Worm (Caenorhabditis elegans): Measurements from ENCODE around the gene C37C3.9.

The C37C3.9 gene

DNA sequence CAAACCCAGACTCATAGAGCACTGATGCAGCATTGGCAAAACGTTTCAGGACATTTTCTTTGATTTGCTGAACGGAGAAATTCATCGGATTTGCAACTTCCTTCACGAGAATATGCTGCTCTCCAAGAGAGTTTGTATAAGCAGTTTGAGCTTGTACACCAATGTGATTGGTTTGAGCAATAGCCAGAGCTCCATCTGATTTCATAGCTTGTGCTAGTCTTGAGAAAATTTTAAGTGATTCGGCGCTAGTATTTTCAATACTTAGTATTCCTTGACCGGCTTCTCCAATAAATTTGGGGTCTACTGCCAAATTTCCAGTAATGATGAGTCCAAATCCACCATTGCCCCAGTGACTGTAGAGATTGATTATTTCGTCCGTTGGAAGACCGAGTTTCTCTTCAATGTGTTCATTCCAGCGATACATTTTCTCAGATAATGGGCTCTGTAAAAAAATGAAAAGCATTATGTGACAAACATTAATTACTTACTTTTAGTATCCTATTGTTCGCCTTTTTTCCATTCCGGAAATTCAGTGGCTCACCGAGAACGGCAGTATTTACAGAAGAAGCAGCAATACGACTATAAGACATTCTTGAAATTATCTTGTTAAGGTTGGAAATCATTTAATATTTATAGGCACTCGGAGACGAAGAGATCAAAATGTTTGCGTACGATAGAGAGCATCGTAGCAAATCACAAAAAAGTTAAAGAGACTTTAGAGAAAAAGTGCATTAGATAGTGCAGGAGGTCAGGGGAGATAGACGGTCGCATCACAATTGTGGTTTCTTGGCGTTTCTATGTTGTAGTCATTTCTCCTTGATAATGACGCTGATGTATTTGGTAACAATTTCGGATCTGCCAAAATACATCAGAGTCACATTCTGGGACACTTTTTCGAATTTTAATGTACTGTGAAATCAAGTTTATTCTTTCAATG lies 44.9 kb downstream of the C37C3.9 start, which contains the start of gene ZK742.3 (continued):
- TF ChIP-seq Y56A3A.18 (GFP tag; IDR thresholded peaks at IDR 0.05) (no peak), mxl-1 (tag; optimal IDR thresholded peaks at IDR 0.05) (no peak), madf-8 (GFP tag; conservative IDR thresholded peaks at IDR 0.05) (no peak), sptf-2 (GFP tag; optimal IDR thresholded peaks at IDR 0.05) (no peak), lin-26 (GFP tag; IDR thresholded peaks at IDR 0.05) (0 out of 2 replicates have a peak, but pooled peaks have one; percentile 20), hmg-1.2 (GFP tag; IDR thresholded peaks at IDR 0.05) (no peak), ztf-26 (tag; optimal IDR thresholded peaks at IDR 0.05) (no peak), lir-1 (GFP tag; conservative IDR thresholded peaks at IDR 0.05) (no peak), rec-8 (tag; optimal IDR thresholded peaks at IDR 0.05) (no peak), akir-1 (GFP tag; optimal IDR thresholded peaks at IDR 0.05) (no peak), ama-1 (optimal IDR thresholded peaks at IDR 0.05) (no peak), ama-1 (GFP tag; optimal IDR thresholded peaks at IDR 0.05) (no peak), attf-5 (GFP tag; optimal IDR thresholded peaks at IDR 0.05) (peak; percentile 6)

DNA sequence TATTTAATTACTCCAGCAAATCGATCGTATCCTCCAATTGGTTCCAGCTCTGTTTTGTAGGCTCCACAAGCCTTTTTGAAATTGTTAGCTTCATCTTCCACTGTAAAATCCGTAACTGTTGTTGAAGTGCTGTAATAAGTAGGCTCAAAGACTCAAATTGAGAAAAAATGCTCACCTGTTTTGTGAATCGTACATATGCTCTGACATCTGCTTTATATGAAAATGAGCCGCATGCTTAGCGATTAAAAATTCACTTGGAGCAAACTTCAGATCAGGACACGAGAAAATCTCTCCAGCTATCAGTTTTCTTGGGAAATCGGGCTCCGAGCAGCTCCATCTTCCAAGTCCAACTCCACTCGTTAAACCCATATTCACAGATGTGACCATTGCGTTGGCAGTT lies 46.1 kb downstream of the C37C3.9 start:
- no peak for TF ChIP-seq mes-4 (tag; optimal IDR thresholded peaks at IDR 0.05)
- TF ChIP-seq madf-6 (GFP tag; IDR thresholded peaks at IDR 0.05): 0 out of 2 replicates have a peak, but pooled peaks have one; percentile 15
- TF ChIP-seq ZK185.1 (tag; optimal IDR thresholded peaks at IDR 0.05; ENCODE audit: poor library complexity, severe bottlenecking): no peak
- TF ChIP-seq mxl-1 (tag; optimal IDR thresholded peaks at IDR 0.05): no peak

DNA sequence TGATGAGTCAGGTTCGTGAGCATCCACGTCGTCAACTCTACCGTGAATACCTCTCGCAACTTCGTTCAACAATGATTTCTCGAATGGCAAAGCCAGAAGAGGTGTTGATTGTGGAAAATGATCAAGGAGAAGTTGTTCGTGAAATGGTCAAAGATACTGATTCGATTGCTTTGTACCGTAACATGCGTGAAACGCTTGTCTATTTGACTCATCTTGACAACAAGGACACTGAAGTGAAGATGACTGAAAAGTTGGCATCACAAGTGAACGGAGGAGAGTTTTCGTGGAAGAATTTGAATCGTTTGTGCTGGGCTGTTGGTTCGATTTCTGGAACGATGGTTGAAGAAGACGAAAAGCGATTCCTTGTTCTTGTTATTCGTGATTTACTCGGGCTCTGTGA lies 47.9 kb downstream of the C37C3.9 start:
- TF ChIP-seq F23B12.7 (tag; optimal IDR thresholded peaks at IDR 0.05; ENCODE audit: insufficient read depth) (no peak), F57A8.1 (GFP tag; optimal IDR thresholded peaks at IDR 0.05) (no peak)

DNA sequence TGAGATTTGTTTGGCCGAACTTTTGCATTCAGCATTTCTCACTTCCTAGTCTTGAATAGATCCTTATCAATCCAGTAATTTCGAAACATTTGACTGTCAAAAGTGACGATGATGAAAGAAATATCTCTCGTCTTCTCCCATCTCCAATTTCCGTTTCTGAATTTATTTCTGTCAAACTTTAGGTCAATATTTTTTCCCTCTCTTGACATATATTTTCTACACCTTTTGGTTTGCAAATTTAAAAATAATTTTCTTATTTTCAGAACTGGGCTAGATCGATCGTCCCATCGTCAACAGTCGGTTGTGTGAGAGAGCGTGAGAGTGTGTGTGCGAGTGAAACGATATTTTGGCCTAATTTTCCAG lies 49.7 kb downstream of the C37C3.9 start, which contains the start of gene xpo-1:
xpo-1 (plus strand) TSS at position 264 of the 363 bp plus-strand sequence.
- TF ChIP-seq cebp-1 (GFP tag; IDR thresholded peaks at IDR 0.05): no peak
- peak; percentile 47 for TF ChIP-seq cebp-1 (tag; optimal IDR thresholded peaks at IDR 0.05)
- no peak for TF ChIP-seq fkh-3 (tag; optimal IDR thresholded peaks at IDR 0.05)
- TF ChIP-seq F37B4.10 (GFP tag; IDR thresholded peaks at IDR 0.05): 0 out of 2 replicates have a peak, but pooled peaks have one; percentile 33
- no peak for TF ChIP-seq pha-4 (tag; optimal IDR thresholded peaks at IDR 0.05)

DNA sequence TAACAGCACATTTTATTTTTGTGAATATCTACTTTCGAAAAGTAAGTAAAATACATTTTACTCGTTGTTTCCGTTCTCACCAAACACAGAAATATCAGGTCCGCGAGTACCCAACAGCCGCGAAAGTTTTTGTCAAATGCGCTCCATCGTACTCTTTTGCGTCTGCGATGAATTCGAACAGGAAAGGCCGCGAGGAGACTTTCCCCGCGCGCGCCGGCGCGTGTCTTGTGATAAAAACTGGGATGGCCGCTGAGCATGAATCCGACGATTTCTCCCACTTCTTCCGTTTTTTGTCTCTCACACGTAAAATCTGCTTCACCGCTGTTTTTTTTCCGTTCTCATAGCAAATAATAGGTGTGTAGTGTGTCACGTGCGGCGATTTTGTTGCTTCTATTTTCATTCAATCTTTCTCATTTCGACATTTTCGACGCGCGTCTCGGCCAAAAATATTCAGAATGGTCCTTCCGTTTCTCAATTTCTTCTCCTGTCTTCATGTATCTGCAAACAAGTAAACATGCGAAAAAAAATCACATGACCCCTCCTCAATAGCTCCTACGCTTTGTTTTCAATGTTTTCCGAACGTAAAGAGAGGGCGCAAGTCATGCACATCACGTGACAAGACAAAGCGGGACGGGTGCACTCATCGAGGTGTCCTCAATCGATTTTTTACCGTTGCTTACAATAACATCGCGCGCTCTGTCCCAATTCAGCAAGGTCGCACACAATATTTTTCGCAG lies 50.3 kb downstream of the C37C3.9 start, which contains the start of gene uvs-1:
uvs-1 (minus strand) TSS at position 145 of the 737 bp plus-strand sequence.
- TF ChIP-seq ztf-18 (tag; optimal IDR thresholded peaks at IDR 0.05) (peak; percentile 32), madf-8 (GFP tag; conservative IDR thresholded peaks at IDR 0.05) (peak; percentile 83), lag-1 (GFP tag; IDR thresholded peaks at IDR 0.05) (no peak), madf-3 (GFP tag; IDR thresholded peaks at IDR 0.05) (peak; percentile 73; the same call in 1 of the 2 replicates), rpc-1 (optimal IDR thresholded peaks at IDR 0.05) (no peak), rpc-1 (tag; optimal IDR thresholded peaks at IDR 0.05) (no peak), snpc-1.3 (tag; optimal IDR thresholded peaks at IDR 0.05; ENCODE audit: insufficient read depth) (no peak), nhr-80 (tag; optimal IDR thresholded peaks at IDR 0.05) (peak; percentile 47), nfya-2 (GFP tag; IDR thresholded peaks at IDR 0.05) (no peak), ama-1 (optimal IDR thresholded peaks at IDR 0.05) (peak; percentile 32), ama-1 (GFP tag; optimal IDR thresholded peaks at IDR 0.05) (no peak), rec-8 (tag; optimal IDR thresholded peaks at IDR 0.05) (no peak), Y67H2A.10 (GFP tag; conservative IDR thresholded peaks at IDR 0.05) (peak; percentile 56; the same call in 1 of the 2 replicates), nhr-120 (GFP tag; IDR thresholded peaks at IDR 0.05) (no peak), athp-1 (tag; optimal IDR thresholded peaks at IDR 0.05) (no peak), C17E4.6 (GFP tag; IDR thresholded peaks at IDR 0.05) (0 out of 2 replicates have a peak, but pooled peaks have one; percentile 28), madf-6 (GFP tag; IDR thresholded peaks at IDR 0.05) (peak; percentile 93), ztf-6 (GFP tag; IDR thresholded peaks at IDR 0.05) (no peak), lin-40 (tag; optimal IDR thresholded peaks at IDR 0.05) (no peak), ztf-26 (tag; optimal IDR thresholded peaks at IDR 0.05) (no peak), B0035.1 (tag; optimal IDR thresholded peaks at IDR 0.05) (no peak), hmg-1.2 (GFP tag; IDR thresholded peaks at IDR 0.05) (peak; percentile 37)
